Worm (Caenorhabditis elegans): ENCODE results near the gene B0035.3.

B0035.3 gene

DNA sequence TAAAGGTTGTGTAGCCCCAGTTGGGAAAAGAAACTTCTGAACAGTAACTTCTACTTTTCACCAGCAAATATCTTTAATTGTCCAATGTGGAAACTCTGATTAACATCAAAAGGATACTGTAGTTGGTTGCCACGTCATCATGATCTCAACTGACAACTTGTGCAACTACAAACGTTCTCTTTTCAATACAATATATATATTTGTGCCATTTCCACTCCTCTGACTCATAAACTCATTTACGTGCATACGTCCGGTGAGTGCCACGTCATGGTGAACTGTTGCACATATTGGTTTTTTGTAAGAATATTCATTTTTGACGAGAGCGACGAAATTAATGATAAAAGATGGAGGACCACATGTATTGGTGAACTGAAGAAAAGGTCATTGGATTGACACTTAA is 7.0 kb downstream of the B0035.3 start:
- TF ChIP-seq dao-5 (tag; optimal IDR thresholded peaks at IDR 0.05) (no peak), W03F9.2 (tag; optimal IDR thresholded peaks at IDR 0.05) (no peak), him-1 (tag; optimal IDR thresholded peaks at IDR 0.05) (no peak)

DNA sequence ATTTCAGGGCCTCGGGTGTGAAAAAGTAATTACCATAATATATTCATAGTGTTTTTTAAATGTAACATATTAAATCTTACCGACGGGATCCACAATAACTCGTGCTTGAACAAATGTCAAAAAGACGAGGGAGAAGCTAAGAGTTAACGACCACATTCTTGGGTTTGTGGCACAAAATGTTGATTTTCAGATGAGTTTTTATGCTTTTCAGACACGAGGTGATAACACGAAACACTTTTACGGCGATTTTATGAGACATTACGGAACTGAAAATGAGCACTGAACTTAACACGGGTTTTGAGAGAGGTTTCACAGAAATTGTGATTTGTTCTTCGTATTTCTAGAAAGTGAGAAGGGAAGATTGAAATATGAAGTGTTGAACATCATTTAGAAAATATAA is 8.2 kb downstream of the B0035.3 start, which contains the start of gene B0035.13:
TSS of gene B0035.13 (minus strand) at position 173 of the 400 bp plus-strand sequence.
- TF ChIP-seq dao-5 (tag; optimal IDR thresholded peaks at IDR 0.05), result no peak
- no peak for TF ChIP-seq W03F9.2 (tag; optimal IDR thresholded peaks at IDR 0.05)
- no peak for TF ChIP-seq him-1 (tag; optimal IDR thresholded peaks at IDR 0.05)

DNA sequence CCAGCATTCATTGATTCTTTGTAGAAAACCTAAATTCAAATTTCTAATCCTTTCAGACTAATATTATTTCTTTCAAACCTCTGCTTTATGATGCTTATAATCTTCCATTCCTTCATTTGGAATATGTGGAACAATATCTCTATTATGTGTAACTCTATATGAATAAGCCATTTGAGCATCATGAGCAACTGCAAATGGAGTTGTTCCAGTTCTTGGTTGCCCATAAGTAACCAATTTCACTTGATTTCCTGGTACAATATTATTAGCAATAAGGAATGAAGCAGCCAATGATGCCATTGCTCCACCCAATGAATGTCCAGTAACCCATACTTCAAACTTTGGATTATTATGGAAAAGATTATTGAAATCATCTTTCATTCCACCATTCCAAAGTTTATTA is 9.8 kb downstream of the B0035.3 start:
- TF ChIP-seq dao-5 (tag; optimal IDR thresholded peaks at IDR 0.05), result no peak
- TF ChIP-seq W03F9.2 (tag; optimal IDR thresholded peaks at IDR 0.05), result no peak
- TF ChIP-seq him-1 (tag; optimal IDR thresholded peaks at IDR 0.05), result no peak

DNA sequence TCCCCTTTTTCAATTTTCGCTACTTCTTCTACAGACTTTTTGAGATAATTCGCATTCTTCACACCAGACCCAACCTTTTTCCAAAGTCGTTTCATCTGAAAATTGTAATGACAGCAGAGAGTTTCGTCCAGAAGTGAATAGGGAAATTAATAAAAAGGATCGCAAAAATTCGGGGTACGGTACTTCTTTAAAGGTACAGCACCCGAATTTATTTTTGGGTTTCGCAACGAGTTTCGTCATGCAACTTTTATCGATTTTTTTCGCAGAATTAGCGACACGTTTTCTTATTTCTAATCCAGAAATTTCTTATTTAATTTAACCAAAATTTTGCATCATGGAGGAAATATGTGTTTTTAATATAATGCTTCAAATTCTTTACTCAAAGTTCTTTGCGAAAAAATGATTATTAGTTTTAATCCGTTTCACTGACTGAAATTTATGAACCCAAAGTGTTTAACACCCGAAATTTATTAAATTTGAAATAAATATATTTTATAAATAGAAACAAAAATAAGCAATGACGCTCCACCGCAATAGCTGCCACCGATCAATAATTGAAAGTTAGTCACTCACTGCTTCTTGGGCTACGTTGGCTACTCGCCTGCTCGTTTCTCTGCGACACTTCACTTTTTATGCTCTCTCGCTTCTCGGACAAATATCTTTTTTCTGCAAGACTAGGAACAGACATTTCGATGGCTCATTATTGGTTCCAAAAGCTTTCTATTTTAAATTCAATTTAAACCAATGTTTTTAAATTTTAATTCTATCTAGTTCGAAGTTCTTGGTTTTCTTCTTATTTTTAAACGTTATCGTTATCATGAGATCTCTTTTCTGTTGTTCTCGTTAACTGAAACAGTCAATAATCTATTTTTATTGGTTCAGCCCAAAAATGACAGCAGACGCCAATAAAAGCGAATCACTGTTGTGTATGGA is 16.4 kb downstream of the B0035.3 start, which contains the start of the genes B0035.15 and dnj-1:
TSS of gene B0035.15 (minus strand) at position 99 of the 933 bp plus-strand sequence.
TSS of gene dnj-1 (plus strand) at position 883 of the 933 bp plus-strand sequence.
- TF ChIP-seq W03F9.2 (tag; optimal IDR thresholded peaks at IDR 0.05), result no peak
- TF ChIP-seq dao-5 (tag; optimal IDR thresholded peaks at IDR 0.05), result no peak
- TF ChIP-seq him-1 (tag; optimal IDR thresholded peaks at IDR 0.05), result no peak

DNA sequence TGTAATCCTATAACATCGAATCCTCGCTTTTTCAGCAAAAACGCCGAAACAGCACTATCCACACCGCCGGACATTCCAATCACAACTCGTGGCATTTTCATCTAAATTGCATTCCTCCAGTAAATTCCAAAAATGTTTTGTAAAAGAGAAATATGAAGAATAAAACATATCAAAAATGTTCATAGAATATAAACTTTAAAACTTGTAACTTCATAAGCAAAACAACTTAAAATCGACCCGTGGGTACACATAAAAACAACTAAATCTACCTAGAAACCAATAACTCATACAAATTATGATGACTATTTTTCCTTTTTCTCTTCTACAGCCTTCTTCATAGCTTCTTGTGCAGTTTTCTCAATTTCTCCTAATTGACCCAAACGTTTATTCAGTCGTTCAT is 18.0 kb downstream of the B0035.3 start, which contains the start of gene mttu-1:
TSS of gene mttu-1 (minus strand) at position 101 of the 400 bp plus-strand sequence.
- TF ChIP-seq W03F9.2 (tag; optimal IDR thresholded peaks at IDR 0.05), result no peak
- TF ChIP-seq him-1 (tag; optimal IDR thresholded peaks at IDR 0.05), result no peak
- no peak for TF ChIP-seq dao-5 (tag; optimal IDR thresholded peaks at IDR 0.05)

DNA sequence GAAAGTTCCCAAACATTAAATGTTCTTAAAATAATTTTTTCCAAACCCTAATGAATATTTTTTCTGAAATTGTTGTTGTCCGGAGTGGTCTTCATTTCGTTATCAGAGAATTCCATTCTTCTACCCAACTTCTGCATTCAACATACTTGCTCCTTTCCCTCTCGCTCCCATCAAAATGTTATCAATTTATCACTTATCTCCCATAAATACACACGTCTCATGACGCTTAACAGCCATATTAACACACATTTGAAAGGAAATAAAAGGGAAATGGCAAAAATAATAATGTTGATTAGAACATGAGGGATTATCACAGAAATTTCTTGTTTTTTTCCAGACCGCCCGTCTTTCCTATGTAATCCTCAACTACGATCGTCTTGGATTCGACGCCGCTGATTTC is 25.8 kb downstream of the B0035.3 start:
- TF ChIP-seq him-1 (tag; optimal IDR thresholded peaks at IDR 0.05), result no peak

DNA sequence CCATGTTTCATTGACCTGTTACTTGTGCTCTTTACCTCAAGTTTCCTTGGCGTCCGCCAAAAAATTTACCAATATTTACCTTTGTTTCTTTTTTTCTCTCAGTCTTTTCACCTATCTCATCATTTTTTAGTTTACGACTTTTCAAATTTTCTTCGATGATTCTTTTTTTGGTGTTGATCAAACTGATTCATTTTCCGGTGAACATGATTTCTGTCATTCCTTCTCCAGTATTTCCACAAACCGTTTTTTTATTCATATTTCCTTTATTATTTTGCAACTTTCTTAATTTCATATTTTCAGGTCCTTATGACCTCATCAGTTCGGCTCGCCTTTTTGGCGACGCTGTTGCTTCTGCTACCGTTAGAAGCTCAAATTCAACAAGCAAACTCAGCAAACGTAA is 27.3 kb downstream of the B0035.3 start, which contains the start of gene F54D1.6:
TSS of gene F54D1.6 (plus strand) at position 301 of the 400 bp plus-strand sequence.
- no peak for TF ChIP-seq dao-5 (tag; optimal IDR thresholded peaks at IDR 0.05)
- TF ChIP-seq him-1 (tag; optimal IDR thresholded peaks at IDR 0.05), result no peak
- TF ChIP-seq W03F9.2 (tag; optimal IDR thresholded peaks at IDR 0.05), result no peak

DNA sequence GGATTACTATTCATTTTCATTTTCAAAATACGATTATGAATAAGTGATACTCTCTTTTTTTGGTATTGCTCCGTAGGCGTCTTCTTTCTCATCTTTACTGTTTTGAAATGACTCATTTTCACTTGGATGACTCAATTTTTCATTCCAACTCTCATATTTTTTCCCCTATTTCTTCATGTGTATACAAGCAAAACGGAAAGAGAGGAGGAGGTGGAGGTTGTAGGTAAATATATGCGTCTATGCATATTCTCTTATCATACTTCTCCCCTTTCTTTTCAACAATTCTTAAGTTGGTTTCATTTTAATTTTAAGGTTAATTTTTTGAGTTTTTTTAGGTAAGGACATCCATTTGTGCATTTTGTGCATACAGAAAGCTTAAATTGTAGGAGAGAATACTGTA is 28.7 kb downstream of the B0035.3 start:
- TF ChIP-seq him-1 (tag; optimal IDR thresholded peaks at IDR 0.05) (no peak), W03F9.2 (tag; optimal IDR thresholded peaks at IDR 0.05) (no peak), dao-5 (tag; optimal IDR thresholded peaks at IDR 0.05) (no peak)

DNA sequence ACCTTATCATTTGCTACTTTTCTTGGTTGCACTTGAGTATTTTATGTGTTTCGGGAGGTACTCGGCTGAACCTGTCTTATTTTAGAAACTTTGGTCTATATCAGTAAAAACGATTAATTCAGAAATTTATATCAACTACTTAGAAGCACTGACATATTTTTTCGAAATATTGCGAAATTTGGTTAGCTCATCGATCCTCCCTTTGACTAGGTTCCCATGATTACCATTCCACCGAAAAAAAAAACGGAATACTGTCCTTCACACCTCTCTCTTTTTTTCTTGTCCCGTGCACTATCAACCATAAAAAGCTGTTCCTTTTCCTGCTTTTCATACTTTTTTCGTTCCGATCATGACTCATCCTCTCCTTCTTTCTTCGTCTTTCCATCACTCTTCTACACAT is 29.6 kb downstream of the B0035.3 start:
- TF ChIP-seq him-1 (tag; optimal IDR thresholded peaks at IDR 0.05) (no peak), W03F9.2 (tag; optimal IDR thresholded peaks at IDR 0.05) (no peak), dao-5 (tag; optimal IDR thresholded peaks at IDR 0.05) (no peak)

DNA sequence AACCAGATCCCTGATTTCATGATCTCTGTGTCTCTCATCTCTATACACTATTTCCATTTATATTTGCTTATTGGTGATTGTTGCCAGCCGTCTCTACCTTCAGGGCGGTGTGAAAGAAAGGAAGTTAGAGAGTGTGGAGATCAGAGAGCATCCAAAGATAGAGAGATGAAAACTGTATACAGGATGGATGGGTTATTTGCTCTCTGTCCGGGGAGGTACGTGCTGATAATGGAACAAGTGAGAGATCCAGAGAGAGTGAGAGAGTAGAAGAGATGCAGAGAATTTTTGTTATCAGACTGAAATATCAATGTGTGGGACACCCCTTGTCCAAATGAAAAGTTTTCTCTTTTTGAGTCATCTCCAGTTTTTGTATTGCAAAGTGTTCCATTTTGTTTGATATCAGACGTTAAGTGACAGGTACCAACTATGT is 30.7 kb downstream of the B0035.3 start:
- TF ChIP-seq W03F9.2 (tag; optimal IDR thresholded peaks at IDR 0.05), result no peak
- TF ChIP-seq him-1 (tag; optimal IDR thresholded peaks at IDR 0.05), result no peak
- no peak for TF ChIP-seq dao-5 (tag; optimal IDR thresholded peaks at IDR 0.05)

DNA sequence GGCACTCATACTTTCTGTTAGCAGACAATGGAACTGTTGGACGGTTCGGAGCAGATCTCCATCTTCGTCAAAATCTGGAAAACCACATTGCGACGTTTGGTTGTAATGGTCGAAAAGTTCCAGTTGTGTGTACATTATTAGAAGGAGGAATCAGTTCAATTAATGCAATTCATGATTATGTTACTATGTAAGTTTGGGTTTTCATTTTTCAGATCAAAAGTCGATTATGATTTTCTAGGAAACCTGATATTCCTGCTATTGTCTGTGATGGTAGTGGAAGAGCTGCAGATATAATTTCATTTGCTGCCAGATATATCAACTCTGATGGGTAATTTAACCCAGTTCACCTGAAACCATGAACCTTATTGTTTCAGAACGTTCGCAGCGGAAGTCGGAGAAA is 38.8 kb downstream of the B0035.3 start:
- TF ChIP-seq W03F9.2 (tag; optimal IDR thresholded peaks at IDR 0.05) (no peak), him-1 (tag; optimal IDR thresholded peaks at IDR 0.05) (no peak), dao-5 (tag; optimal IDR thresholded peaks at IDR 0.05) (no peak)

DNA sequence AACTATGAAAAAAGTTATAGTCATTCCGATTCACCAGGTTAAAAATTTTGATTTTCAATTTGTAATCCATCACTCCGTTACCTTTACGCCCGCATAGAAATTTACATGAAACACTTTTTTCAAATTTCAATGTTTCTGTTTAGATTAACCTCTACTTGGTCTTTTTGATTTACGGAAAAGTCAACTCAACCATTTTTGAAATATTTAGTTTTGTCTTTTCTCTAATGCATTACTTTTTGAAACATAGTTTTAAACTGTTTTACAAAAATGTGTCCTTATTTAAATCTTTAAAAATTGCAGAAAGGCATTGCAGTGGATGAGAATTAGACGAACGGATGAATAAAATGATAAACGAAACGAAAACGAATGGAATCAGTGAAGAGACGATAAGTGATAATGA is 41.6 kb downstream of the B0035.3 start, which contains the start of gene gtl-2:
TSS of gene gtl-2 (plus strand) at position 301 of the 400 bp plus-strand sequence.
- no peak for TF ChIP-seq dao-5 (tag; optimal IDR thresholded peaks at IDR 0.05)

DNA sequence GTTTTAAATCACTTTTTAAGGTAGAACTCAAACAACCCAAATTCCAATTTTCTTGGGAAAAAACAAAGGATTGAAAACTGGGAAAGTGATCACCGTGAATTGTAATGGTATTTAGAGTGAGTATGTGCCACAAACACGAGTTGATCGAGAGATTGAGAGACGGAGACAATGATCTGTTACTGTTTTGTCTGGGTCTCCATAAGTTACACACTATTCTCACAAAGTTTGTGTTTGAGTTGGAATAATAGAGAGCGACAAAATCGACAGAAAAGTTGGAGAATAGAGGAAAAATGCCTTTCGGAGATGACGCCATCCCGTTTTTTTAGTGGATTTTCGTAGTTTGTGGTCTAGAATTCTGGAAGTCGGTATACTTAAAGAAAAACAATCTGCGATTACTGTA is 43.5 kb downstream of the B0035.3 start, which contains the start of gene nhr-7:
TSS of gene nhr-7 (minus strand) at position 101 of the 400 bp plus-strand sequence.
- TF ChIP-seq W03F9.2 (tag; optimal IDR thresholded peaks at IDR 0.05) (no peak), him-1 (tag; optimal IDR thresholded peaks at IDR 0.05) (no peak), dao-5 (tag; optimal IDR thresholded peaks at IDR 0.05) (no peak)

DNA sequence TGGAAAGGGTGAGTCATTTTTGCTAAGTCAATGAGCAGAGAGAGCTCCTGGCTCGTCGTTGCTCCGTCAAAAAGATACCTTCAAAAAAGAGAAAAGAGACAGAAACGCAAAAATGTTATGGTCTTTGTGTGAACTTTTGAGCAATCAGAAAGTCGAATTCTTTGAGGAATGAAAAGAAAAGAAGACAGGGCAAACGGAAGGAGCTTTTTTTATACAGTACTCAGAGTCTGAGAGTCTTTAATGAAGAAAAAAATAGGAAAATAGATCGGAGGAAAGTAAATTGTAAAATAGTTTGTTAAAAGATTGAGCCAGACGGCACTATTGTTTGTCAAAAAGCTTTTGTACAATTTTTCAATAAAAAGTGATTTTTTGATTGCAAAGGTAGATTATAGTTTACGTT is 45.3 kb downstream of the B0035.3 start:
- no peak for TF ChIP-seq him-1 (tag; optimal IDR thresholded peaks at IDR 0.05)
- TF ChIP-seq dao-5 (tag; optimal IDR thresholded peaks at IDR 0.05), result no peak
- TF ChIP-seq W03F9.2 (tag; optimal IDR thresholded peaks at IDR 0.05), result no peak
